Fruit fly (Drosophila melanogaster): ENCODE results near the gene Scsalpha1.

The Scsalpha1 gene

dm6 chr3L:3791043-3791682 is 22.8 kb upstream of the Scsalpha1 start (continued):
- TF ChIP-seq CG3995 (GFP tag; optimal IDR thresholded peaks at IDR 0.05) (no peak), E2f1 (GFP tag; IDR thresholded peaks at IDR 0.05) (no peak), CG30403 (GFP tag; optimal IDR thresholded peaks at IDR 0.05) (peak; percentile 23), gcm2 (GFP tag; optimal IDR thresholded peaks at IDR 0.05) (no peak), CG31224 (GFP tag; IDR thresholded peaks at IDR 0.05) (no peak), BtbVII (GFP tag; optimal IDR thresholded peaks at IDR 0.05) (no peak), Oaz (GFP tag; IDR thresholded peaks at IDR 0.05) (no peak), ara (GFP tag; IDR thresholded peaks at IDR 0.05) (0 out of 2 replicates have a peak, but pooled peaks have one; percentile 7), insv (GFP tag; optimal IDR thresholded peaks at IDR 0.05) (no peak), emc (GFP tag; optimal IDR thresholded peaks at IDR 0.05) (no peak), CG7839 (tag; optimal IDR thresholded peaks at IDR 0.05) (no peak), CG34224 (GFP tag; IDR thresholded peaks at IDR 0.05; ENCODE audit: partially characterized antibody) (no peak), CG1024 (GFP tag; IDR thresholded peaks at IDR 0.05) (no peak), lbe (GFP tag; optimal IDR thresholded peaks at IDR 0.05) (no peak), CG11247 (GFP tag; IDR thresholded peaks at IDR 0.05) (0 out of 2 replicates have a peak, but pooled peaks have one; percentile 34), CG32532 (GFP tag; IDR thresholded peaks at IDR 0.05) (peak; percentile 49), pan (optimal IDR thresholded peaks at IDR 0.05) (no peak), pan (GFP tag; optimal IDR thresholded peaks at IDR 0.05 in 1 of 2, IDR thresholded peaks at IDR 0.05 in 1 of 2) (no peak), Tbp (GFP tag; optimal IDR thresholded peaks at IDR 0.05) (no peak), Myb (GFP tag; optimal IDR thresholded peaks at IDR 0.05) (no peak), al (GFP tag; IDR thresholded peaks at IDR 0.05) (no peak), Drgx (GFP tag; IDR thresholded peaks at IDR 0.05) (no peak), B-H1 (GFP tag; IDR thresholded peaks at IDR 0.05) (no peak), CG31388 (GFP tag; optimal IDR thresholded peaks at IDR 0.05) (no peak), btn (GFP tag; optimal IDR thresholded peaks at IDR 0.05) (no peak), Dll (GFP tag; IDR thresholded peaks at IDR 0.05; ENCODE audit: partially characterized antibody) (no peak), Scr (GFP tag; IDR thresholded peaks at IDR 0.05; ENCODE audit: partially characterized antibody) (no peak), NfI (GFP tag; optimal IDR thresholded peaks at IDR 0.05) (no peak), sqz (GFP tag; optimal IDR thresholded peaks at IDR 0.05) (no peak), zen (tag; optimal IDR thresholded peaks at IDR 0.05) (no peak), rib (GFP tag; IDR thresholded peaks at IDR 0.05) (no peak), CG11093 (GFP tag; IDR thresholded peaks at IDR 0.05) (no peak), CG3847 (GFP tag; IDR thresholded peaks at IDR 0.05) (peak; percentile 5; the same call in 1 of the 2 replicates), sc (optimal IDR thresholded peaks at IDR 0.05) (no peak), sc (GFP tag; optimal IDR thresholded peaks at IDR 0.05) (no peak), lmd (GFP tag; IDR thresholded peaks at IDR 0.05) (0 out of 2 replicates have a peak, but pooled peaks have one; percentile 16), CG7357 (GFP tag; IDR thresholded peaks at IDR 0.05) (no peak), Mrtf (GFP tag; IDR thresholded peaks at IDR 0.05) (0 out of 3 replicates have a peak, but pooled peaks have one; percentile 42), aop (GFP tag; IDR thresholded peaks at IDR 0.05) (no peak), sim (GFP tag; IDR thresholded peaks at IDR 0.05) (no peak), CG3407 (GFP tag; optimal IDR thresholded peaks at IDR 0.05) (no peak), shn (GFP tag; optimal IDR thresholded peaks at IDR 0.05) (no peak), CG4328 (GFP tag; optimal IDR thresholded peaks at IDR 0.05) (no peak), ac (GFP tag; optimal IDR thresholded peaks at IDR 0.05) (no peak), CG10267 (tag; optimal IDR thresholded peaks at IDR 0.05) (no peak), CG10462 (GFP tag; optimal IDR thresholded peaks at IDR 0.05) (no peak), mld (GFP tag; IDR thresholded peaks at IDR 0.05; ENCODE audit: partially characterized antibody) (no peak), CG1602 (GFP tag; optimal IDR thresholded peaks at IDR 0.05) (no peak), CG14965 (GFP tag; optimal IDR thresholded peaks at IDR 0.05; ENCODE audit: borderline replicate concordance) (no peak), klu (GFP tag; IDR thresholded peaks at IDR 0.05) (no peak), jumu (GFP tag; optimal IDR thresholded peaks at IDR 0.05) (no peak), hbn (GFP tag; IDR thresholded peaks at IDR 0.05; ENCODE audit: partially characterized antibody) (no peak)

All from whole organism, embryonic.